Worm (Caenorhabditis elegans) whole organism, L2 larva: Measurements from ENCODE around the gene F26D2.14.
A peak's percentile ranks its signal among the peaks of the same experiment; 100 is the strongest.

Source experiments
- C34F6.9 ChIP-seq: fragments of 150-350 bp; optimal IDR thresholded peaks from 2 replicates; lab custom pipeline; 2014; ENCODE audit warnings: missing biosample characterization, missing genetic modification characterization
- Y55F3AM.14 ChIP-seq: fragments of 200-800 bp; sonication (Bioruptor generic); optimal IDR thresholded peaks from 2 replicates; lab custom pipeline; 2018; ENCODE audit warnings: mild to moderate bottlenecking, missing genetic modification characterization, missing compliant biosample characterization
- ZK546.5 ChIP-seq: sonication (generic microtip); optimal IDR thresholded peaks from 2 replicates; lab custom pipeline; 2017; ENCODE audit warnings: missing biosample characterization, missing genetic modification characterization
- alr-1 ChIP-seq: fragments of 150-350 bp; optimal IDR thresholded peaks from 2 replicates; lab custom pipeline; 2014; ENCODE audit warnings: missing biosample characterization, missing genetic modification characterization
- aly-2 ChIP-seq: fragments of 150-350 bp; optimal IDR thresholded peaks from 2 replicates; lab custom pipeline; 2014; ENCODE audit warnings: missing biosample characterization, missing genetic modification characterization
- blmp-1 ChIP-seq: sonication (generic microtip); optimal IDR thresholded peaks from 2 replicates; lab custom pipeline; 2017; ENCODE audit warnings: missing genetic modification characterization, mild to moderate bottlenecking, missing compliant biosample characterization, antibody characterized with exemption, moderate library complexity; ENCODE audit not compliant: insufficient read depth
- ceh-16 ChIP-seq: fragments of 150-350 bp; optimal IDR thresholded peaks from 2 replicates; lab custom pipeline; 2014; ENCODE audit warnings: missing biosample characterization, missing genetic modification characterization
- ceh-82 ChIP-seq: fragments of 150-350 bp; optimal IDR thresholded peaks from 2 replicates; lab custom pipeline; 2014; ENCODE audit warnings: missing biosample characterization, missing genetic modification characterization
- crh-2 ChIP-seq: sonication (generic microtip); optimal IDR thresholded peaks from 2 replicates; lab custom pipeline; 2017; ENCODE audit warnings: missing biosample characterization, missing genetic modification characterization
- dmd-4 ChIP-seq: sonication (generic microtip); optimal IDR thresholded peaks from 2 replicates; lab custom pipeline; 2017; ENCODE audit warnings: missing biosample characterization, missing genetic modification characterization
- egl-27 ChIP-seq: sonication (generic microtip); optimal IDR thresholded peaks from 3 replicates; lab custom pipeline; 2017; ENCODE audit warnings: missing biosample characterization, missing genetic modification reagents, missing genetic modification characterization
- elt-1 ChIP-seq: fragments of 150-350 bp; optimal IDR thresholded peaks from 2 replicates; lab custom pipeline; 2014; ENCODE audit warnings: missing biosample characterization, missing genetic modification characterization
- fos-1 ChIP-seq: fragments of 150-350 bp; optimal IDR thresholded peaks from 2 replicates; lab custom pipeline; 2014; ENCODE audit warnings: missing biosample characterization, missing genetic modification characterization
- lin-11 ChIP-seq: fragments of 150-350 bp; sonication (generic microtip); optimal IDR thresholded peaks from 2 replicates; lab custom pipeline; 2014; ENCODE audit warnings: missing biosample characterization, missing genetic modification characterization, inconsistent platforms, mixed read lengths
- lin-13 ChIP-seq: fragments of 150-350 bp; optimal IDR thresholded peaks from 2 replicates; lab custom pipeline; 2014; ENCODE audit warnings: missing biosample characterization, missing genetic modification reagents, missing genetic modification characterization
- lin-39 ChIP-seq: fragments of 150-350 bp; optimal IDR thresholded peaks from 2 replicates; lab custom pipeline; 2014; ENCODE audit warnings: missing biosample characterization, missing genetic modification reagents, missing genetic modification characterization
- lsy-2 ChIP-seq, 2 experiments: fragments of 150-350 bp in 1 of 2; sonication (generic microtip) in 1 of 2; optimal IDR thresholded peaks; 2 replicates each; lab custom pipeline; 2014 to 2017; ENCODE audit warnings: missing biosample characterization in 2 of 2, missing genetic modification characterization in 2 of 2
- mab-5 ChIP-seq: fragments of 150-350 bp; optimal IDR thresholded peaks from 2 replicates; lab custom pipeline; 2014; ENCODE audit warnings: missing biosample characterization, missing genetic modification characterization
- mdl-1 ChIP-seq, 2 experiments: fragments of 150-350 bp in 1 of 2; sonication (generic microtip) in 1 of 2; optimal IDR thresholded peaks; 2 replicates each; lab custom pipeline; 2017; ENCODE audit warnings: missing biosample characterization in 2 of 2, missing genetic modification characterization in 2 of 2
- nhr-12 ChIP-seq: fragments of 150-350 bp; optimal IDR thresholded peaks from 2 replicates; lab custom pipeline; 2014; ENCODE audit warnings: missing biosample characterization, missing genetic modification characterization
- nhr-129 ChIP-seq: fragments of 150-350 bp; optimal IDR thresholded peaks from 2 replicates; lab custom pipeline; 2014; ENCODE audit warnings: missing biosample characterization, missing genetic modification characterization
- nhr-23 ChIP-seq: fragments of 150-350 bp; optimal IDR thresholded peaks from 2 replicates; lab custom pipeline; 2014; ENCODE audit warnings: missing biosample characterization, missing genetic modification reagents, missing genetic modification characterization
- nhr-237 ChIP-seq: fragments of 150-350 bp; optimal IDR thresholded peaks from 2 replicates; lab custom pipeline; 2014; ENCODE audit warnings: missing biosample characterization, missing genetic modification characterization
- nhr-6 ChIP-seq: fragments of 150-350 bp; optimal IDR thresholded peaks from 2 replicates; lab custom pipeline; 2014; ENCODE audit warnings: missing biosample characterization, missing genetic modification characterization
- peb-1 ChIP-seq: fragments of 150-350 bp; optimal IDR thresholded peaks from 2 replicates; lab custom pipeline; 2014; ENCODE audit warnings: missing biosample characterization, missing genetic modification characterization
- sem-4 ChIP-seq: fragments of 150-350 bp; optimal IDR thresholded peaks from 2 replicates; lab custom pipeline; 2014; ENCODE audit warnings: missing biosample characterization, missing genetic modification reagents, missing genetic modification characterization
- skn-1 ChIP-seq: sonication (generic microtip); optimal IDR thresholded peaks from 2 replicates; lab custom pipeline; 2017; ENCODE audit warnings: missing biosample characterization, missing genetic modification characterization
- sma-3 ChIP-seq: sonication (generic microtip); optimal IDR thresholded peaks from 2 replicates; lab custom pipeline; 2016; ENCODE audit warnings: missing genetic modification reagents, missing genetic modification characterization, missing compliant biosample characterization
- sma-9 ChIP-seq, 2 experiments: fragments of 150-350 bp in 1 of 2; sonication (generic microtip) in 1 of 2; optimal IDR thresholded peaks; 2 replicates each; lab custom pipeline; 2014 to 2016; ENCODE audit warnings: missing genetic modification characterization in 2 of 2, mild to moderate bottlenecking in 1 of 2, missing biosample characterization in 1 of 2, missing compliant biosample characterization in 1 of 2, missing genetic modification reagents in 1 of 2, moderate library complexity in 1 of 2
- unc-39 ChIP-seq: fragments of 150-350 bp; optimal IDR thresholded peaks from 2 replicates; lab custom pipeline; 2014; ENCODE audit warnings: missing biosample characterization, missing genetic modification characterization
- unc-55 ChIP-seq: fragments of 150-350 bp; sonication (generic microtip); optimal IDR thresholded peaks from 3 replicates; lab custom pipeline; 2014; ENCODE audit warnings: missing biosample characterization, missing genetic modification reagents, missing genetic modification characterization
- unc-62 ChIP-seq: fragments of 150-350 bp; optimal IDR thresholded peaks from 2 replicates; lab custom pipeline; 2014; ENCODE audit warnings: missing biosample characterization, missing genetic modification reagents, missing genetic modification characterization
- zag-1 ChIP-seq: fragments of 150-350 bp; optimal IDR thresholded peaks from 2 replicates; lab custom pipeline; 2014; ENCODE audit warnings: missing biosample characterization, missing genetic modification characterization
- ztf-1 ChIP-seq: fragments of 200-800 bp; sonication (Bioruptor generic); conservative IDR thresholded peaks from 2 replicates; pipeline ENCODE4 v1.3.6; 2022; ENCODE audit warnings: missing genetic modification characterization, missing compliant biosample characterization
- ztf-11 ChIP-seq: sonication (generic microtip); optimal IDR thresholded peaks from 2 replicates; lab custom pipeline; 2017; ENCODE audit warnings: missing biosample characterization, missing genetic modification characterization
- ztf-4 ChIP-seq: fragments of 150-350 bp; optimal IDR thresholded peaks from 2 replicates; lab custom pipeline; 2014; ENCODE audit warnings: missing biosample characterization, missing genetic modification characterization

Gene F26D2.14

DNA sequence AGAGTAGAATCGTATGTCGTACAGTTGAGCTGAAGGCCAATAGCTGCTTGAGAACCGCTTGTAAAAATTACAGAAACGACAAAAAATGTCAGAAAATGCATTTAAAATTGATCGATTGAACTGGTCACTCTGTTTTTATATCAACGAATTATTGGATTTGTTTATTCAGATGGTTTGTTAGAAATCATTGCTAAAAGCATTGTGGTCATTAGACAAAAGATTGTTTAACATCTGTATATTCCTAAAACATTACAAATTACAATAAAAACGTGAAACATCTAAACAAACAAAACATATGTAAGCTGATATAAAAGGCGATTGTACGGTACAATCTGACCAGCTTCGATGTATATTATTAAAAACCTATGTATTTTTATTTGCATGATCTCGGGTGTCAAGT is at the start of gene F26D2.14, which contains the start of gene F26D2.13:
Gene F26D2.14 (plus strand): TSS at position 346 of the 400 bp plus-strand sequence.
Gene F26D2.13 (minus strand): TSS at position 101 of the 400 bp plus-strand sequence.
- TF ChIP-seq aly-2 (tag; lab: Kevin White, UChicago): no peak
- no peak for TF ChIP-seq egl-27 (tag; lab: Kevin White, UChicago)

DNA sequence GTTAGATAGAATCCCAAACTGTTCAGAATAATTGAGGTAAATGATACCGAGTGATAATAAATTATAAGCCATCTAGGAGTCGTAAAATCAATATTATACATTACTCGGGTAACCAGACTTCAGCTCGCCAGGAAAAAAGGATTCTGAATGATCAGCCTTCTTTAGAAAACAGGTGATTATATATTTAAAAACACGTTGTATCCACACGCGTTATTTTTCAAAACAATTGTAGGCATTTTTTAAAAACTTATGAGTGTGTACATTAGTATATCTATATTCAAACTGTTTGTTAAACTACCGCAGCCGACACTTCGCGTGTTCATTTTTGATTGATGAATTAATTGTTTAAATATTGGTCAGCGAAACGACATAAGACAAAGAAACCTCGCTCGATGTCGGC is 47.4 kb upstream of the F26D2.14 start, which contains the start of gene sri-65:
Gene sri-65 (minus strand): TSS at position 101 of the 400 bp plus-strand sequence.
- TF ChIP-seq ZK546.5: no peak
- TF ChIP-seq nhr-12 (tag; lab: Kevin White, UChicago): no peak
- TF ChIP-seq ceh-82 (tag; lab: Kevin White, UChicago): no peak
- TF ChIP-seq crh-2 (tag; lab: Kevin White, UChicago): no peak
- TF ChIP-seq lsy-2 (tag; optimal IDR thresholded peaks at IDR 0.05; lab: Kevin White, UChicago): no peak
- no peak for TF ChIP-seq sma-3 (GFP tag; lab: Kevin White, UChicago)
- TF ChIP-seq sem-4 (tag; lab: Kevin White, UChicago): no peak
- no peak for TF ChIP-seq mab-5 (tag; lab: Kevin White, UChicago)
- TF ChIP-seq ztf-1: no peak
- no peak for TF ChIP-seq nhr-23
- no peak for TF ChIP-seq mdl-1 (tag; optimal IDR thresholded peaks at IDR 0.05; lab: Kevin White, UChicago)
- no peak for TF ChIP-seq elt-1 (tag; lab: Kevin White, UChicago)
- no peak for TF ChIP-seq nhr-129 (tag; lab: Kevin White, UChicago)
- no peak for TF ChIP-seq ceh-16 (tag; lab: Kevin White, UChicago)

DNA sequence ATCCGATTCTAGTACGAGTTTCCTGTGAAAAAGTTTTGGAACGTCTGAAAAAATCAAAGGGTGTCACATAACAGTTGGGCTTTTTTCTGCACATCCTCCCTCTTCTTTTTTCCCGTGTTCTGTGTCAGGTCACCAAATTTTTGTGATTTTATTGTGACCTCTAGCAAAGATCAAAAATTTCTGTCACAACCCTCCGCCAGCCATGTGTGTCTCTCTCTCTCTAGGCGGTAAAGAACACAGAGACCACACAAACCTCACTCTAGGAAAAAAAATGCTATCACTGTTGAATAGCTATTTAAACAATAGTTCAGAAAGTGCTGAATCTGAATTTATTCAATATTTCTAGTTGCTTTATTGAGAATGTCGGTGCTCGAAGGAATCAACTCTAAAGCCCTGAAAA is 45.0 kb upstream of the F26D2.14 start, which contains the start of gene gst-44:
Gene gst-44 (plus strand): TSS at position 237 of the 400 bp plus-strand sequence.
- TF ChIP-seq sem-4 (tag; lab: Kevin White, UChicago) (no peak), fos-1 (peak; percentile 49), lin-11 (no peak), sma-9 (GFP tag; optimal IDR thresholded peaks at IDR 0.05; lab: Kevin White, UChicago) (peak; percentile 77), sma-9 (tag; optimal IDR thresholded peaks at IDR 0.05; lab: Kevin White, UChicago) (no peak), unc-39 (no peak), elt-1 (tag; lab: Kevin White, UChicago) (no peak), unc-62 (no peak), ceh-82 (tag; lab: Kevin White, UChicago) (no peak), skn-1 (no peak), alr-1 (tag; lab: Kevin White, UChicago) (no peak), unc-55 (GFP tag; lab: Kevin White, UChicago) (no peak), nhr-129 (tag; lab: Kevin White, UChicago) (peak; percentile 5), ztf-1 (no peak), nhr-6 (tag; lab: Kevin White, UChicago) (no peak), nhr-237 (tag; lab: Kevin White, UChicago) (no peak), ceh-16 (tag; lab: Kevin White, UChicago) (no peak), sma-3 (GFP tag; lab: Kevin White, UChicago) (no peak), Y55F3AM.14 (GFP tag; lab: Kevin White, UChicago) (no peak), dmd-4 (tag; lab: Kevin White, UChicago) (no peak), ztf-4 (no peak), C34F6.9 (no peak), lin-13 (no peak), zag-1 (tag; lab: Kevin White, UChicago) (no peak), peb-1 (tag; lab: Kevin White, UChicago) (no peak), mab-5 (tag; lab: Kevin White, UChicago) (no peak), lin-39 (no peak), crh-2 (tag; lab: Kevin White, UChicago) (no peak)
- TF ChIP-seq, all 48 proteins: peak for 3

DNA sequence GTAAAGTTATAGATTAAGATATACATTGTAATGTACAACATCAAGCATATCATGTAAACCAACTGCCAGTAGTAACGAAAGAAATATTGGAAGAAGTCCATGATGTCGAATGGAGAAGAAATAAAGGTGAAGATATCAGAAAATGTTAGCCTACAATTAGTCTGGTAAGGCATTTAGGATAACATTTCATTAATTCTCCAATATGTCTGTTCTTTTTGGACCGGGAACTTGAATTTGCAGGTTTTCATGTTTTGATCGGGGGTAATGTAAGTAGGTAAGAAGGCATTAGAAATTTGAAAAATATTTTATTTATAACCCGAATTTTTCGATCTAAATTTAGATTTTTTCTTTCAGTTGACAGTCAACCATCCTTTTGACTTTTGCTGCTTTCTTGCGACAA is 41.9 kb upstream of the F26D2.14 start, which contains the start of gene srd-63:
Gene srd-63 (minus strand): TSS at position 101 of the 400 bp plus-strand sequence.
- TF ChIP-seq alr-1 (tag; lab: Kevin White, UChicago) (no peak), ceh-82 (tag; lab: Kevin White, UChicago) (no peak), ZK546.5 (no peak), unc-55 (GFP tag; lab: Kevin White, UChicago) (no peak), lsy-2 (tag; optimal IDR thresholded peaks at IDR 0.05; lab: Kevin White, UChicago) (no peak), nhr-129 (tag; lab: Kevin White, UChicago) (no peak), blmp-1 (tag; lab: Kevin White, UChicago) (no peak), skn-1 (no peak), ztf-11 (no peak), unc-39 (no peak), nhr-12 (tag; lab: Kevin White, UChicago) (no peak)
